Fruit fly (Drosophila melanogaster): ENCODE data around the gene tfc.
A peak's percentile ranks its signal among the peaks of the same experiment; 100 is the strongest.

tfc gene

DNA sequence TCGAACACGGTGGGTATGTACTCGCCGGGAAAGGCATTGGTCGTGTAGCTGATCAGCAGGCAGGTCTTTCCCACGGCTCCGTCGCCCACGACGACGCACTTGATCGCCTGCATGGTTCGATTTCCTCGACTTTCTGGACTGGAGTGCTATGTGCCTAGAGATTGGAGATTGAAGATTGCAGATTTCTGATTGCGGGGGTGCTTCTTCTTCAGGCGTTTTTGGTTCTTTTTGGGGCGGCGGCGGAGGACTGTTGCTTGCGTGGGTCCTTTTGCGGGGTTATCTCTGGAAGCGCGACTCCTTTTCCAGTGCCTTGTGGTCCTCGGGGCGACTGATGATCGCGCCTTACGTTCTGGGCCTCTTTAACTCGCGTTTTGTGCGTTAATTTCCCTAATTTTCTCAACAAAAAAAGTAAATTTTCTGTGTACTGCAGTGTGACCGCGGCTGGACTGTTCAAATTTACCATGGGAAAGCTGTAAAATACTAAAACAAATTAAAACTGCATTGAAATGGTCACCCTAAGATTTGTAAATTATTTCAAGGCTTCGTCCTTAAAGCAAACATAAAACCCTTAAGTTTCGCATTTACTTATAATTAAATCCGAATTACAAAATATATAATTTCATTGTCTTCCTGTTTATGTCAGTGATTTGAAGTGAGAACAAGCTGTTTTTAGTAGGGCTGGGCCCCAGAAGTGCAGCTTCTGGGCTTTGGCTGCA is 46.1 kb downstream of the tfc start, which contains the start of the genes Rac1 and Acat2 (continued):
- no peak for TF ChIP-seq CG18764 (GFP tag; optimal IDR thresholded peaks at IDR 0.05)
- TF ChIP-seq ham (GFP tag; IDR thresholded peaks at IDR 0.05) = no peak
- no peak for TF ChIP-seq Tbp (GFP tag; optimal IDR thresholded peaks at IDR 0.05)
- no peak for TF ChIP-seq CG9215 (GFP tag; IDR thresholded peaks at IDR 0.05)
- TF ChIP-seq trh (GFP tag; optimal IDR thresholded peaks at IDR 0.05) = no peak
- TF ChIP-seq CoRest (tag; optimal IDR thresholded peaks at IDR 0.05) = peak; percentile 65
- no peak for TF ChIP-seq Usf (GFP tag; optimal IDR thresholded peaks at IDR 0.05)
- no peak for TF ChIP-seq da (GFP tag; optimal IDR thresholded peaks at IDR 0.05)
- no peak for TF ChIP-seq repo (GFP tag; optimal IDR thresholded peaks at IDR 0.05)
- no peak for TF ChIP-seq CG12769 (tag; optimal IDR thresholded peaks at IDR 0.05)
- no peak for TF ChIP-seq Gsc (GFP tag; IDR thresholded peaks at IDR 0.05)
- peak in 1 of 2 experiments; percentile 11 for TF ChIP-seq dpn (GFP tag; optimal IDR thresholded peaks at IDR 0.05)
- no peak for TF ChIP-seq ash1 (GFP tag; optimal IDR thresholded peaks at IDR 0.05)
- TF ChIP-seq CG15479 (GFP tag; optimal IDR thresholded peaks at IDR 0.05) = no peak
- TF ChIP-seq sens (GFP tag) = peak; percentile 76
- peak; percentile 17 for TF ChIP-seq CG15601 (tag; optimal IDR thresholded peaks at IDR 0.05)
- TF ChIP-seq Drgx (GFP tag; IDR thresholded peaks at IDR 0.05) = no peak
- TF ChIP-seq CG34224 (GFP tag; IDR thresholded peaks at IDR 0.05; ENCODE audit: partially characterized antibody) = no peak
- no peak for TF ChIP-seq Hr3 (GFP tag; optimal IDR thresholded peaks at IDR 0.05)
- TF ChIP-seq pnt (GFP tag; optimal IDR thresholded peaks at IDR 0.05) = no peak
- peak; percentile 42 for TF ChIP-seq CG2120 (GFP tag; optimal IDR thresholded peaks at IDR 0.05)
- no peak for TF ChIP-seq D19A (tag; optimal IDR thresholded peaks at IDR 0.05)
- TF ChIP-seq Bteb2 (GFP tag; optimal IDR thresholded peaks at IDR 0.05) = no peak
- TF ChIP-seq Camta (GFP tag; optimal IDR thresholded peaks at IDR 0.05) = no peak
- TF ChIP-seq Jarid2 (GFP tag; optimal IDR thresholded peaks at IDR 0.05) = no peak
- TF ChIP-seq Lim3 (GFP tag; IDR thresholded peaks at IDR 0.05) = no peak
- no peak for TF ChIP-seq CG10979 (tag; optimal IDR thresholded peaks at IDR 0.05)
- peak in 1 of 2 experiments; percentile 35 for TF ChIP-seq Pdp1 (GFP tag; optimal IDR thresholded peaks at IDR 0.05)
- peak; percentile 60 for TF ChIP-seq Ets97D (GFP tag; optimal IDR thresholded peaks at IDR 0.05)
- TF ChIP-seq amos (GFP tag; IDR thresholded peaks at IDR 0.05; ENCODE audit: partially characterized antibody) = no peak
- no peak for TF ChIP-seq ara (GFP tag; IDR thresholded peaks at IDR 0.05)
- TF ChIP-seq CG13424 (tag; optimal IDR thresholded peaks at IDR 0.05) = no peak
- TF ChIP-seq knrl (GFP tag; IDR thresholded peaks at IDR 0.05; ENCODE audit: partially characterized antibody) = peak; percentile 38; the same call in 1 of the 3 replicates
- peak; percentile 26 for TF ChIP-seq grau (tag; optimal IDR thresholded peaks at IDR 0.05)
- TF ChIP-seq CG3407 (GFP tag; optimal IDR thresholded peaks at IDR 0.05) = no peak
- TF ChIP-seq pzg (GFP tag; optimal IDR thresholded peaks at IDR 0.05) = peak; percentile 85
- TF ChIP-seq CG10267 (tag; optimal IDR thresholded peaks at IDR 0.05) = peak; percentile 50
- no peak for TF ChIP-seq ase (GFP tag; IDR thresholded peaks at IDR 0.05)
- no peak for TF ChIP-seq pum (GFP tag; optimal IDR thresholded peaks at IDR 0.05)
- TF ChIP-seq chinmo (GFP tag; IDR thresholded peaks at IDR 0.05; ENCODE audit: partially characterized antibody) = no peak
- TF ChIP-seq CG4424 (GFP tag; optimal IDR thresholded peaks at IDR 0.05) = no peak
- peak; percentile 43 for TF ChIP-seq Nf-YC (tag; optimal IDR thresholded peaks at IDR 0.05)
- TF ChIP-seq Scr (GFP tag; IDR thresholded peaks at IDR 0.05; ENCODE audit: partially characterized antibody) = no peak
- no peak for TF ChIP-seq CG32772 (GFP tag; IDR thresholded peaks at IDR 0.05)
- no peak for TF ChIP-seq Doc2 (GFP tag; IDR thresholded peaks at IDR 0.05)
- no peak for TF ChIP-seq CG5953 (GFP tag; IDR thresholded peaks at IDR 0.05)
- TF ChIP-seq CG4854 (GFP tag; optimal IDR thresholded peaks at IDR 0.05) = no peak
- no peak for TF ChIP-seq MTF-1 (GFP tag; optimal IDR thresholded peaks at IDR 0.05; ENCODE audit: borderline replicate concordance)
- TF ChIP-seq sim (GFP tag; IDR thresholded peaks at IDR 0.05) = no peak
- no peak for TF ChIP-seq abd-A (tag; optimal IDR thresholded peaks at IDR 0.05)

Data from whole organism, embryonic.